Fruit fly (Drosophila melanogaster) Kc167 (cell line): Measurements from ENCODE around the gene CG13306.

Experiments
- Myc ChIP-seq: fragments of >200 bp; optimal IDR thresholded peaks from 2 replicates; lab custom pipeline; 2017; ENCODE audit warnings: missing external identifiers
- Sin3A ChIP-seq: fragments of >200 bp; optimal IDR thresholded peaks from 2 replicates; lab custom pipeline; 2018; ENCODE audit warnings: missing external identifiers
- psq ChIP-seq: fragments of >200 bp; optimal IDR thresholded peaks from 2 replicates; lab custom pipeline; 2017; ENCODE audit warnings: missing external identifiers
- ttk ChIP-seq: sonication (Bioruptor generic); optimal IDR thresholded peaks from 2 replicates; lab custom pipeline; 2017; ENCODE audit warnings: missing external identifiers

dm6 chr3L:8755689-8756088 lies 6.2 kb upstream of the CG13306 start, which contains the start of gene CG6576:
- TF ChIP-seq ttk (lab: Kevin White, UChicago) (no peak), Sin3A (lab: Kevin White, UChicago) (no peak), Myc (lab: Kevin White, UChicago) (no peak), psq (lab: Kevin White, UChicago) (no peak)
